Fruit fly (Drosophila melanogaster) whole organism, embryonic: ENCODE measurements around the gene Qsox2.

ENCODE experiments used
- CG9817 ChIP-seq: fragments of 200-800 bp; sonication (Bioruptor generic); optimal IDR thresholded peaks from 2 replicates; lab custom pipeline; 2018; ENCODE audit warnings: missing biosample characterization, mild to moderate bottlenecking, missing genetic modification characterization, moderate library complexity
- MBD-R2 ChIP-seq: fragments of 200-800 bp; sonication (Bioruptor generic); IDR thresholded peaks from 2 replicates; pipeline ENCODE4 v1.3.6; 2022; ENCODE audit warnings: missing biosample characterization, missing genetic modification characterization
- sens-2 ChIP-seq: fragments of 200-800 bp; sonication (Bioruptor generic); IDR thresholded peaks from 2 replicates; pipeline ENCODE4 v1.3.6; 2022; ENCODE audit warnings: missing biosample characterization, missing genetic modification characterization
- trh ChIP-seq: fragments of 200-800 bp; sonication (Bioruptor generic); optimal IDR thresholded peaks from 2 replicates; lab custom pipeline; 2016; ENCODE audit warnings: missing biosample characterization, missing genetic modification characterization

DNA sequence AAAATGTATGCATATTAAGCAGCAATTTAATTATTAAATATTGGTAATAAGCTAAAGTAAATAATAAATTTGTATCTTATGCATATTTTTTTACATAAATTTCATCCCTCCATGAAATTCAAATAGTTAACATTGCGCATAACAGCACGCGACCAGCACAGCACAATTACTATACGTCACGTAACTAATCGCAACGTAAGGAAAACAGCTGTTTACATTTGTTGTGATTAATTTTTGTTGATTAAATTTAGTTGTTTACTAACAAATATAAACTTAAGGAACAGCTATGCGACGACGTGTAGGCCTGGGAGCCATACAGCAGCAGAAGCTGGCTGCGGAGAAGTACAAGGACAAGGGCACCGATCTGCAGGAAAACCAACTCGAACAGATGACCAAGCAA, 48.6 kb upstream of the Qsox2 start, which contains the start of gene lsn:
- TF ChIP-seq trh (GFP tag; lab: Kevin White, UChicago) (no peak), MBD-R2 (GFP tag; lab: Robert Waterston, UW) (peak; percentile 66; the same call in 1 of the 2 replicates), sens-2 (GFP tag; lab: Robert Waterston, UW) (no peak), CG9817 (tag; lab: Kevin White, UChicago) (no peak)
